Fruit fly (Drosophila melanogaster) whole organism, wandering third instar larva: ENCODE results near the gene Pisd.

Source experiments
- h ChIP-seq: fragments of 200-800 bp; sonication (Bioruptor generic); optimal IDR thresholded peaks from 3 replicates; lab custom pipeline; 2016; ENCODE audit warnings: missing biosample characterization, mild to moderate bottlenecking, missing genetic modification characterization
- psq ChIP-seq: fragments of 200-800 bp; sonication (Bioruptor generic); optimal IDR thresholded peaks from 3 replicates; lab custom pipeline; 2017; ENCODE audit warnings: missing biosample characterization, mild to moderate bottlenecking, missing genetic modification characterization, moderate library complexity
- usp ChIP-seq: fragments of >200 bp; optimal IDR thresholded peaks from 2 replicates; lab custom pipeline; 2017; ENCODE audit warnings: missing biosample characterization, missing genetic modification characterization

DNA sequence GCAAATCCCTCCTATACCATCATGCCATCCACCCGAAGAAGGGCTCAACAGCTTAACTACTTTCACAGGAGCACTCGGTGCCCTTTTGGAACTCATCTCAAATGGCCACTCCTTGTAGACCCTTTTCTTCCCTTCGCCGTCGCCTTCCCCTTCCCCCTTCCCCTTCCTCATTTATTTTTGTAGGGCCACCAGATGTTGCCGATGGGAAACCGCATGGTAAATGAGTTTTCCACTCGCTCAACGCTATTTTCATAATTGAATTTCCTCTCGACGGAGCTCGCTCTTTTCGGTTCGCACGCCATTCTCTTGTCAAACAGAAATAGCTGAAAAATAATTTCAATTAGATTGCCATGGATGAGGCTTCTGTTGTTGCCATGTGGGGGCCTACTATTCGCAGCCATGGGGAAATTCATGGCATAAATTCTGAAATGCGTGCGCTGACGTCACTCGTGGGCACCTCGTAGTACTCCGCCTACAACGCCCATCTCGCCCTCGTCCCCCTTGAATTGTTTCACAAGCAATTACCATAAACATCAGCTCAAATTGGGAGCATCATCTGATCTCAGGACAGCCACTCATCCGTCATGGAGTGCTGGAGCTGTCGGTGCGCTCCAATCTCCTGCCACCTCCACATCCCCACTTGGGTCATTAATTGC lies 38.4 kb upstream of the Pisd start:
- no peak for TF ChIP-seq usp (GFP tag; lab: Kevin White, UChicago)
- no peak for TF ChIP-seq psq
- TF ChIP-seq h: no peak
